Fruit fly (Drosophila melanogaster) whole organism, embryonic: Measurements from ENCODE around the gene UQCR-Q.
A peak's percentile ranks its signal among the peaks of the same experiment; 100 is the strongest.

Experiments
- Atf3 ChIP-seq: fragments of 200-800 bp; sonication (Bioruptor generic); optimal IDR thresholded peaks from 3 replicates; lab custom pipeline; 2016; ENCODE audit warnings: missing biosample characterization, missing genetic modification characterization
- Awh ChIP-seq: fragments of 200-800 bp; sonication (Bioruptor generic); IDR thresholded peaks from 2 replicates; pipeline ENCODE4, ENCODE4 v1.3.6; 2022; ENCODE audit warnings: missing biosample characterization, missing genetic modification characterization
- B-H1 ChIP-seq: fragments of 200-800 bp; sonication (Bioruptor generic); IDR thresholded peaks from 3 replicates; pipeline ENCODE4 v1.3.6; 2022; ENCODE audit warnings: missing biosample characterization, missing genetic modification characterization
- C15 ChIP-seq: fragments of 200-800 bp; sonication (Bioruptor generic); IDR thresholded peaks from 3 replicates; pipeline ENCODE4 v1.3.6; 2022; ENCODE audit warnings: missing biosample characterization, missing genetic modification characterization
- CG10267 ChIP-seq: fragments of 200-800 bp; sonication (Bioruptor generic); optimal IDR thresholded peaks from 2 replicates; lab custom pipeline; 2018; ENCODE audit warnings: missing biosample characterization, mild to moderate bottlenecking, missing genetic modification characterization, moderate library complexity
- CG10321 ChIP-seq: fragments of 200-800 bp; sonication (Bioruptor generic); IDR thresholded peaks from 2 replicates; pipeline ENCODE4 v1.3.6; 2022; ENCODE audit warnings: missing biosample characterization, missing genetic modification characterization
- CG10462 ChIP-seq: fragments of 200-800 bp; sonication (Bioruptor generic); optimal IDR thresholded peaks from 2 replicates; lab custom pipeline; 2016; ENCODE audit warnings: missing biosample characterization, missing genetic modification characterization
- CG12104 ChIP-seq: fragments of 200-800 bp; sonication (Bioruptor generic); optimal IDR thresholded peaks from 3 replicates; lab custom pipeline; 2016; ENCODE audit warnings: missing biosample characterization, missing genetic modification characterization
- CG12299 ChIP-seq: fragments of 200-800 bp; sonication (Bioruptor generic); optimal IDR thresholded peaks from 2 replicates; lab custom pipeline; 2018; ENCODE audit warnings: missing biosample characterization, mild to moderate bottlenecking, missing genetic modification characterization
- CG12659 ChIP-seq: fragments of 200-800 bp; sonication (Bioruptor generic); optimal IDR thresholded peaks from 3 replicates; lab custom pipeline; 2017; ENCODE audit warnings: mild to moderate bottlenecking, missing biosample characterization, missing genetic modification reagents, missing genetic modification characterization
- CG13123 ChIP-seq: fragments of 200-800 bp; sonication (Bioruptor generic); optimal IDR thresholded peaks from 2 replicates; lab custom pipeline; 2016; ENCODE audit warnings: missing biosample characterization, missing genetic modification characterization
- CG15479 ChIP-seq: fragments of 200-800 bp; sonication (Bioruptor generic); optimal IDR thresholded peaks from 3 replicates; lab custom pipeline; 2019; ENCODE audit warnings: missing biosample characterization, mild to moderate bottlenecking, missing genetic modification characterization, moderate library complexity
- CG16779 ChIP-seq: fragments of 200-800 bp; sonication (Bioruptor generic); IDR thresholded peaks from 2 replicates; pipeline ENCODE4 v1.3.6; 2022; ENCODE audit warnings: missing biosample characterization, missing genetic modification characterization
- CG1792 ChIP-seq: fragments of 200-800 bp; sonication (Bioruptor generic); optimal IDR thresholded peaks from 2 replicates; lab custom pipeline; 2016; ENCODE audit warnings: missing biosample characterization, missing genetic modification characterization
- CG3407 ChIP-seq: fragments of 200-800 bp; sonication (Bioruptor generic); optimal IDR thresholded peaks from 2 replicates; lab custom pipeline; 2018; ENCODE audit warnings: missing biosample characterization, mild to moderate bottlenecking, missing genetic modification characterization
- CG43689 ChIP-seq: fragments of 200-800 bp; sonication (Bioruptor generic); IDR thresholded peaks from 2 replicates; pipeline ENCODE4 v1.3.6; 2022; ENCODE audit warnings: missing biosample characterization, missing genetic modification characterization
- CG4404 ChIP-seq: fragments of 200-800 bp; sonication (Bioruptor generic); IDR thresholded peaks from 2 replicates; pipeline ENCODE4 v1.3.6; 2022; ENCODE audit warnings: missing biosample characterization, missing genetic modification characterization
- CG4617 ChIP-seq: fragments of 200-800 bp; sonication (Bioruptor generic); optimal IDR thresholded peaks from 3 replicates; lab custom pipeline; 2016; ENCODE audit warnings: missing biosample characterization, missing genetic modification characterization, borderline replicate concordance
- CG5180 ChIP-seq: fragments of 200-800 bp; sonication (Bioruptor generic); optimal IDR thresholded peaks from 3 replicates; lab custom pipeline; 2017; ENCODE audit warnings: missing biosample characterization, missing genetic modification characterization, mild to moderate bottlenecking, moderate library complexity, missing genetic modification reagents
- CG5245 ChIP-seq: fragments of 200-800 bp; sonication (Bioruptor generic); optimal IDR thresholded peaks from 3 replicates; lab custom pipeline; 2016; ENCODE audit warnings: missing biosample characterization, missing genetic modification characterization
- CG5953 ChIP-seq: fragments of 200-800 bp; sonication (Bioruptor generic); IDR thresholded peaks from 2 replicates; pipeline ENCODE4 v1.3.6; 2022; ENCODE audit warnings: missing biosample characterization, missing genetic modification characterization
- CG6654 ChIP-seq: fragments of 200-800 bp; sonication (Bioruptor generic); optimal IDR thresholded peaks from 2 replicates; lab custom pipeline; 2017; ENCODE audit warnings: missing biosample characterization, mild to moderate bottlenecking, missing genetic modification characterization
- CG6683 ChIP-seq: fragments of 200-800 bp; sonication (Bioruptor generic); optimal IDR thresholded peaks from 2 replicates; lab custom pipeline; 2017; ENCODE audit warnings: missing biosample characterization, mild to moderate bottlenecking, missing genetic modification characterization, missing genetic modification reagents
- CG7357 ChIP-seq: fragments of 200-800 bp; sonication (Bioruptor generic); IDR thresholded peaks from 3 replicates; pipeline ENCODE4 v1.3.6; 2022; ENCODE audit warnings: missing biosample characterization, missing genetic modification characterization
- CG7987 ChIP-seq: fragments of 200-800 bp; sonication (Bioruptor generic); optimal IDR thresholded peaks from 2 replicates; lab custom pipeline; 2018; ENCODE audit warnings: missing biosample characterization, mild to moderate bottlenecking, missing genetic modification characterization, moderate library complexity
- CG9727 ChIP-seq: fragments of 200-800 bp; sonication (Bioruptor generic); optimal IDR thresholded peaks from 3 replicates; lab custom pipeline; 2017; ENCODE audit warnings: missing biosample characterization, mild to moderate bottlenecking, missing genetic modification characterization
- CG9817 ChIP-seq: fragments of 200-800 bp; sonication (Bioruptor generic); optimal IDR thresholded peaks from 2 replicates; lab custom pipeline; 2018; ENCODE audit warnings: missing biosample characterization, mild to moderate bottlenecking, missing genetic modification characterization, moderate library complexity
- Camta ChIP-seq: fragments of 200-800 bp; sonication (Bioruptor generic); optimal IDR thresholded peaks from 2 replicates; lab custom pipeline; 2016; ENCODE audit warnings: missing biosample characterization, missing genetic modification characterization
- CkIIα-i1 ChIP-seq: fragments of 200-800 bp; sonication (Bioruptor generic); IDR thresholded peaks from 2 replicates; pipeline ENCODE4 v1.3.6; 2022; ENCODE audit warnings: missing biosample characterization, missing genetic modification characterization
- D19A ChIP-seq: fragments of 200-800 bp; optimal IDR thresholded peaks from 3 replicates; lab custom pipeline; 2019; ENCODE audit warnings: missing biosample characterization, mild to moderate bottlenecking, missing genetic modification characterization, moderate library complexity
- Dll ChIP-seq: fragments of 200-800 bp; sonication (Bioruptor generic); IDR thresholded peaks from 4 replicates; pipeline ENCODE4 v1.3.6; 2022; ENCODE audit warnings: missing biosample characterization, missing genetic modification characterization; ENCODE audit not compliant: partially characterized antibody
- Hey ChIP-seq: fragments of 200-800 bp; sonication (Bioruptor generic); optimal IDR thresholded peaks from 3 replicates; lab custom pipeline; 2018; ENCODE audit warnings: missing biosample characterization, mild to moderate bottlenecking, missing genetic modification characterization
- Hsf ChIP-seq: fragments of 200-800 bp; sonication (Bioruptor generic); optimal IDR thresholded peaks from 3 replicates; lab custom pipeline; 2016; ENCODE audit warnings: missing biosample characterization, missing genetic modification characterization
- Lhr ChIP-seq: fragments of 200-800 bp; sonication (Bioruptor generic); optimal IDR thresholded peaks from 3 replicates; lab custom pipeline; 2017; ENCODE audit warnings: mild to moderate bottlenecking, missing biosample characterization, missing genetic modification reagents, missing genetic modification characterization
- aop ChIP-seq: fragments of 200-800 bp; sonication (Bioruptor generic); IDR thresholded peaks from 2 replicates; pipeline ENCODE4 v1.3.6; 2022; ENCODE audit warnings: missing biosample characterization, missing genetic modification characterization
- ase ChIP-seq: fragments of 200-800 bp; sonication (Bioruptor generic); IDR thresholded peaks from 3 replicates; pipeline ENCODE4 v1.3.6; 2022; ENCODE audit warnings: missing biosample characterization, missing genetic modification characterization
- dati ChIP-seq: fragments of 200-800 bp; sonication (Bioruptor generic); IDR thresholded peaks from 2 replicates; pipeline ENCODE4 v1.3.6; 2022; ENCODE audit warnings: missing biosample characterization, missing genetic modification characterization
- fru ChIP-seq: fragments of >200 bp; optimal IDR thresholded peaks from 2 replicates; lab custom pipeline; 2017
- grau ChIP-seq: fragments of 200-800 bp; optimal IDR thresholded peaks from 3 replicates; lab custom pipeline; 2019; ENCODE audit warnings: missing biosample characterization, mild to moderate bottlenecking, missing genetic modification characterization, moderate library complexity
- her ChIP-seq: fragments of 200-800 bp; sonication (Bioruptor generic); optimal IDR thresholded peaks from 2 replicates; lab custom pipeline; 2016; ENCODE audit warnings: missing biosample characterization, missing genetic modification characterization
- jumu ChIP-seq: fragments of 200-800 bp; sonication (Bioruptor generic); optimal IDR thresholded peaks from 3 replicates; lab custom pipeline; 2016; ENCODE audit warnings: missing biosample characterization, missing genetic modification characterization
- oc ChIP-seq: fragments of 200-800 bp; sonication (Bioruptor generic); optimal IDR thresholded peaks from 2 replicates; lab custom pipeline; 2018; ENCODE audit warnings: missing biosample characterization, mild to moderate bottlenecking, missing genetic modification characterization, moderate library complexity
- p53 ChIP-seq: fragments of 200-800 bp; sonication (Bioruptor generic); optimal IDR thresholded peaks from 2 replicates; lab custom pipeline; 2016; ENCODE audit warnings: missing biosample characterization, missing genetic modification characterization
- pfk ChIP-seq: fragments of 200-800 bp; sonication (Bioruptor generic); optimal IDR thresholded peaks from 2 replicates; lab custom pipeline; 2018; ENCODE audit warnings: missing biosample characterization, mild to moderate bottlenecking, missing genetic modification characterization, moderate library complexity
- psq ChIP-seq: fragments of 200-800 bp; sonication (Bioruptor generic); optimal IDR thresholded peaks from 2 replicates; lab custom pipeline; 2017; ENCODE audit warnings: missing biosample characterization, missing genetic modification characterization
- ranshi ChIP-seq: fragments of 200-800 bp; sonication (Bioruptor generic); IDR thresholded peaks from 2 replicates; pipeline ENCODE4 v1.3.6; 2022; ENCODE audit warnings: missing biosample characterization, missing genetic modification characterization
- salm ChIP-seq: fragments of 200-800 bp; sonication (Bioruptor generic); optimal IDR thresholded peaks from 2 replicates; lab custom pipeline; 2018; ENCODE audit warnings: missing biosample characterization, mild to moderate bottlenecking, missing genetic modification characterization
- slbo ChIP-seq: fragments of 200-800 bp; sonication (Bioruptor generic); IDR thresholded peaks from 2 replicates; pipeline ENCODE4 v1.3.6; 2022; ENCODE audit warnings: missing biosample characterization, missing genetic modification characterization
- tll ChIP-seq, 2 experiments: fragments of 200-800 bp in 1 of 2; fragments of >200 bp in 1 of 2; sonication (Bioruptor generic) in 1 of 2; optimal IDR thresholded peaks; 2 replicates each; lab custom pipeline; 2017 to 2019; ENCODE audit warnings: missing biosample characterization in 2 of 2, missing genetic modification characterization in 2 of 2, mild to moderate bottlenecking in 1 of 2, moderate library complexity in 1 of 2
- toy ChIP-seq: fragments of 200-800 bp; sonication (Bioruptor generic); IDR thresholded peaks from 2 replicates; pipeline ENCODE4 v1.3.6; 2022; ENCODE audit warnings: missing biosample characterization, missing genetic modification characterization
- vnd ChIP-seq: fragments of 200-800 bp; sonication (Bioruptor generic); IDR thresholded peaks from 3 replicates; pipeline ENCODE4 v1.3.6; 2022; ENCODE audit warnings: missing biosample characterization, missing genetic modification characterization; ENCODE audit not compliant: partially characterized antibody

Gene UQCR-Q

dm6 chr3L:17433555-17433954, 41.0 kb upstream of the UQCR-Q start, which contains the start of the genes Coq4 and CG32176 (continued):
- peak in 1 of 2 experiments; percentile 32 for TF ChIP-seq tll (GFP tag; optimal IDR thresholded peaks at IDR 0.05; lab: Kevin White, UChicago)
- peak; percentile 63; the same call in 2 of the 3 replicates for TF ChIP-seq vnd (GFP tag; lab: Robert Waterston, UW)
- TF ChIP-seq ranshi (GFP tag; lab: Robert Waterston, UW), result peak; percentile 98
- peak; percentile 91 for TF ChIP-seq Lhr
- peak; percentile 96 for TF ChIP-seq B-H1
- peak; percentile 94 for TF ChIP-seq CG12104 (GFP tag; lab: Kevin White, UChicago)
- peak; percentile 87 for TF ChIP-seq CG6654 (GFP tag; lab: Kevin White, UChicago)
- TF ChIP-seq CG7987 (GFP tag; lab: Kevin White, UChicago), result peak; percentile 95
- TF ChIP-seq D19A, result peak; percentile 94
- peak; percentile 83 for TF ChIP-seq CG5180 (GFP tag; lab: Kevin White, UChicago)
- TF ChIP-seq jumu (GFP tag; lab: Kevin White, UChicago), result peak; percentile 99
- no peak for TF ChIP-seq fru (lab: Kevin White, UChicago)
- peak; percentile 97 for TF ChIP-seq ase (GFP tag; lab: Robert Waterston, UW)
- peak; percentile 81 for TF ChIP-seq Hey
- peak; percentile 97 for TF ChIP-seq grau (tag; lab: Kevin White, UChicago)
- peak; percentile 84 for TF ChIP-seq CkIIα-i1 (GFP tag; lab: Robert Waterston, UW)
- TF ChIP-seq CG12659 (GFP tag; lab: Kevin White, UChicago), result peak; percentile 98
- TF ChIP-seq pfk (GFP tag; lab: Kevin White, UChicago), result peak; percentile 49
- TF ChIP-seq CG4404 (GFP tag; lab: Robert Waterston, UW), result peak; percentile 96
- peak; percentile 97 for TF ChIP-seq CG9727 (GFP tag; lab: Kevin White, UChicago)
- TF ChIP-seq psq (GFP tag; lab: Kevin White, UChicago), result peak; percentile 93
- TF ChIP-seq Hsf (GFP tag; lab: Kevin White, UChicago), result peak; percentile 99
- peak; percentile 92 for TF ChIP-seq p53
- peak; percentile 98 for TF ChIP-seq CG10462 (GFP tag; lab: Kevin White, UChicago)
- peak; percentile 98 for TF ChIP-seq Atf3 (GFP tag; lab: Kevin White, UChicago)
- peak; percentile 97 for TF ChIP-seq CG16779 (GFP tag; lab: Robert Waterston, UW)
- peak; percentile 94 for TF ChIP-seq CG7357
- peak; percentile 94 for TF ChIP-seq CG43689 (GFP tag; lab: Robert Waterston, UW)
- TF ChIP-seq CG3407 (GFP tag; lab: Kevin White, UChicago), result peak; percentile 93
- TF ChIP-seq CG13123, result peak; percentile 96
- peak; percentile 78 for TF ChIP-seq CG10321 (GFP tag; lab: Robert Waterston, UW)
- peak; percentile 92 for TF ChIP-seq dati
- peak; percentile 96 for TF ChIP-seq CG1792
- TF ChIP-seq CG10267 (tag; lab: Kevin White, UChicago), result peak; percentile 91
- TF ChIP-seq her, result peak; percentile 96
- TF ChIP-seq Camta, result peak; percentile 98
- peak; percentile 7 for TF ChIP-seq CG15479 (GFP tag; lab: Kevin White, UChicago)
- TF ChIP-seq salm (tag; lab: Kevin White, UChicago), result peak; percentile 95
- peak; percentile 99 for TF ChIP-seq CG9817
- peak; percentile 97 for TF ChIP-seq C15 (GFP tag; lab: Robert Waterston, UW)
- TF ChIP-seq slbo, result peak; percentile 99
- peak; percentile 90 for TF ChIP-seq CG6683 (GFP tag; lab: Kevin White, UChicago)
- peak; percentile 96 for TF ChIP-seq CG12299
- TF ChIP-seq aop (GFP tag; lab: Robert Waterston, UW), result peak; percentile 96
- TF ChIP-seq Dll, result peak; percentile 65; the same call in 3 of the 4 replicates
- peak; percentile 97 for TF ChIP-seq CG5245 (GFP tag; lab: Kevin White, UChicago)
- TF ChIP-seq toy (GFP tag; lab: Robert Waterston, UW), result peak; percentile 91
- peak; percentile 96 for TF ChIP-seq CG5953 (GFP tag; lab: Robert Waterston, UW)
- peak; percentile 98 for TF ChIP-seq oc (tag; lab: Kevin White, UChicago)
- peak; percentile 98 for TF ChIP-seq Awh (GFP tag; lab: Robert Waterston, UW)
- peak; percentile 99 for TF ChIP-seq CG4617 (GFP tag; lab: Kevin White, UChicago)
